Worm (Caenorhabditis elegans) whole organism, young adult: ENCODE data around the gene Y75B12B.11.

Experiments used
- B0261.1 ChIP-seq: sonication (generic microtip); optimal IDR thresholded peaks from 2 replicates; lab custom pipeline; 2016; ENCODE audit warnings: mild to moderate bottlenecking, missing genetic modification characterization, moderate library complexity, missing compliant biosample characterization
- C06A6.2 ChIP-seq: fragments of 200-800 bp; sonication (Bioruptor generic); conservative IDR thresholded peaks from 2 replicates; pipeline ENCODE4 v1.3.6; 2022; ENCODE audit warnings: missing genetic modification characterization, missing compliant biosample characterization
- F10E7.11 ChIP-seq: sonication (generic microtip); optimal IDR thresholded peaks from 2 replicates; lab custom pipeline; 2017; ENCODE audit warnings: mild to moderate bottlenecking, missing genetic modification characterization, moderate library complexity, missing compliant biosample characterization
- F57A8.1 ChIP-seq: fragments of 200-800 bp; sonication (Bioruptor generic); optimal IDR thresholded peaks from 2 replicates; lab custom pipeline; 2018; ENCODE audit warnings: mild to moderate bottlenecking, missing genetic modification characterization, moderate library complexity, missing compliant biosample characterization
- Y53F4B.3 ChIP-seq: fragments of 200-800 bp; sonication (Bioruptor generic); IDR thresholded peaks from 2 replicates; pipeline ENCODE4 v1.3.6; 2022; ENCODE audit warnings: missing genetic modification reagents, missing genetic modification characterization, missing compliant biosample characterization
- Y53G8AR.9 ChIP-seq: fragments of 200-800 bp; sonication (Bioruptor generic); conservative IDR thresholded peaks from 2 replicates; pipeline ENCODE4 v1.3.6; 2022; ENCODE audit warnings: missing genetic modification reagents, missing genetic modification characterization, missing compliant biosample characterization
- Y67H2A.10 ChIP-seq: fragments of 200-800 bp; sonication (Bioruptor generic); conservative IDR thresholded peaks from 2 replicates; pipeline ENCODE4 v1.3.6; 2022; ENCODE audit warnings: missing genetic modification reagents, missing genetic modification characterization, missing compliant biosample characterization
- Y95B8A.8 ChIP-seq: fragments of 200-800 bp; sonication (Bioruptor generic); IDR thresholded peaks from 2 replicates; pipeline ENCODE4 v1.3.6; 2022; ENCODE audit warnings: missing genetic modification reagents, missing genetic modification characterization, missing compliant biosample characterization
- akir-1 ChIP-seq: fragments of 200-800 bp; sonication (Bioruptor generic); optimal IDR thresholded peaks from 2 replicates; lab custom pipeline; 2018; ENCODE audit warnings: mild to moderate bottlenecking, missing genetic modification characterization, moderate library complexity, missing compliant biosample characterization
- attf-3 ChIP-seq: fragments of 200-800 bp; sonication (Bioruptor generic); conservative IDR thresholded peaks from 2 replicates; pipeline ENCODE4 v1.3.6; 2022; ENCODE audit warnings: missing genetic modification reagents, missing genetic modification characterization, missing compliant biosample characterization
- cebp-1 ChIP-seq, 2 experiments: fragments of 200-800 bp in 1 of 2; sonication (Bioruptor generic) in 1 of 2; sonication (generic microtip) in 1 of 2; IDR thresholded peaks in 1 of 2; optimal IDR thresholded peaks in 1 of 2; 2 replicates each; pipeline versions ENCODE4 v1.3.6 to Lab custom; 2017 to 2022; ENCODE audit warnings: missing compliant biosample characterization in 2 of 2, missing genetic modification characterization in 2 of 2, mild to moderate bottlenecking in 1 of 2, missing genetic modification reagents in 1 of 2, moderate library complexity in 1 of 2
- dpff-1 ChIP-seq: sonication (generic microtip); optimal IDR thresholded peaks from 2 replicates; lab custom pipeline; 2017; ENCODE audit warnings: mild to moderate bottlenecking, missing genetic modification characterization, missing compliant biosample characterization
- dpl-1 ChIP-seq: fragments of 150-350 bp; optimal IDR thresholded peaks from 2 replicates; lab custom pipeline; 2014; ENCODE audit warnings: missing biosample characterization, missing genetic modification reagents, missing genetic modification characterization
- egl-18 ChIP-seq: fragments of 200-800 bp; sonication (Bioruptor generic); IDR thresholded peaks from 2 replicates; pipeline ENCODE4 v1.3.6; 2022; ENCODE audit warnings: missing genetic modification reagents, missing genetic modification characterization, missing compliant biosample characterization
- egl-44 ChIP-seq: fragments of 200-800 bp; sonication (Bioruptor generic); IDR thresholded peaks from 2 replicates; pipeline ENCODE4 v1.3.6; 2022; ENCODE audit warnings: missing genetic modification reagents, missing genetic modification characterization, missing compliant biosample characterization
- ekl-4 ChIP-seq: fragments of 200-800 bp; sonication (Bioruptor generic); IDR thresholded peaks from 2 replicates; pipeline ENCODE4 v1.3.6; 2022; ENCODE audit warnings: missing genetic modification reagents, missing genetic modification characterization, missing compliant biosample characterization
- ets-4 ChIP-seq: fragments of 200-800 bp; sonication (Bioruptor generic); optimal IDR thresholded peaks from 2 replicates; lab custom pipeline; 2018; ENCODE audit warnings: mild to moderate bottlenecking, missing genetic modification characterization, missing compliant biosample characterization
- fkh-3 ChIP-seq: sonication (generic microtip); optimal IDR thresholded peaks from 2 replicates; lab custom pipeline; 2016; ENCODE audit warnings: mild to moderate bottlenecking, missing genetic modification characterization, missing compliant biosample characterization
- hlh-12 ChIP-seq: sonication (generic microtip); optimal IDR thresholded peaks from 2 replicates; lab custom pipeline; 2016; ENCODE audit warnings: missing genetic modification characterization, missing compliant biosample characterization
- hmg-1.2 ChIP-seq: fragments of 200-800 bp; sonication (Bioruptor generic); IDR thresholded peaks from 2 replicates; pipeline ENCODE4 v1.3.6; 2022; ENCODE audit warnings: missing genetic modification reagents, missing genetic modification characterization, missing compliant biosample characterization
- let-607 ChIP-seq, 2 experiments: fragments of 200-800 bp in 1 of 2; sonication (Bioruptor generic) in 1 of 2; sonication (generic microtip) in 1 of 2; optimal IDR thresholded peaks; 2 replicates each; lab custom pipeline; 2016 to 2018; ENCODE audit warnings: mild to moderate bottlenecking in 2 of 2, missing compliant biosample characterization in 2 of 2, missing genetic modification characterization in 2 of 2, moderate library complexity in 2 of 2, missing genotype in 1 of 2
- lin-40 ChIP-seq: sonication (generic microtip); optimal IDR thresholded peaks from 2 replicates; lab custom pipeline; 2016; ENCODE audit warnings: missing genetic modification characterization, mild to moderate bottlenecking, missing compliant biosample characterization, missing genotype, missing genetic modification reagents
- madf-3 ChIP-seq: fragments of 200-800 bp; sonication (Bioruptor generic); IDR thresholded peaks from 2 replicates; pipeline ENCODE4 v1.3.6; 2022; ENCODE audit warnings: missing genetic modification reagents, missing genetic modification characterization, missing compliant biosample characterization
- madf-6 ChIP-seq: fragments of 200-800 bp; sonication (Bioruptor generic); IDR thresholded peaks from 2 replicates; pipeline ENCODE4 v1.3.6; 2022; ENCODE audit warnings: missing genetic modification reagents, missing genetic modification characterization, missing compliant biosample characterization
- mcd-1 ChIP-seq: fragments of 200-800 bp; sonication (Bioruptor generic); IDR thresholded peaks from 2 replicates; pipeline ENCODE4 v1.3.6; 2022; ENCODE audit warnings: missing genetic modification reagents, missing genetic modification characterization, missing compliant biosample characterization
- mel-28 ChIP-seq: sonication (generic microtip); optimal IDR thresholded peaks from 2 replicates; lab custom pipeline; 2016; ENCODE audit warnings: borderline replicate concordance, mild to moderate bottlenecking, missing genetic modification characterization, missing compliant biosample characterization
- mxl-1 ChIP-seq: sonication (generic microtip); optimal IDR thresholded peaks from 2 replicates; lab custom pipeline; 2016; ENCODE audit warnings: missing genetic modification characterization, missing compliant biosample characterization
- nfya-1 ChIP-seq: sonication (generic microtip); optimal IDR thresholded peaks from 2 replicates; lab custom pipeline; 2017; ENCODE audit warnings: antibody characterized with exemption, missing compliant biosample characterization, missing genetic modification characterization, borderline replicate concordance; ENCODE audit not compliant: insufficient read depth
- nhr-179 ChIP-seq: sonication (generic microtip); optimal IDR thresholded peaks from 2 replicates; lab custom pipeline; 2016; ENCODE audit warnings: mild to moderate bottlenecking, missing genetic modification characterization, missing compliant biosample characterization
- nhr-80 ChIP-seq: sonication (generic microtip); optimal IDR thresholded peaks from 2 replicates; lab custom pipeline; 2016; ENCODE audit warnings: missing genetic modification characterization, missing compliant biosample characterization
- pha-4 ChIP-seq: fragments of 150-350 bp; sonication (generic microtip); optimal IDR thresholded peaks from 2 replicates; lab custom pipeline; 2014; ENCODE audit warnings: missing biosample characterization, missing genetic modification reagents, missing genetic modification characterization
- rcor-1 ChIP-seq: fragments of 200-800 bp; sonication (Bioruptor generic); IDR thresholded peaks from 2 replicates; pipeline ENCODE4 v1.3.6; 2022; ENCODE audit warnings: missing genetic modification reagents, missing genetic modification characterization, missing compliant biosample characterization
- snpc-3.4 ChIP-seq: sonication (generic microtip); optimal IDR thresholded peaks from 2 replicates; lab custom pipeline; 2017; ENCODE audit warnings: missing genetic modification characterization, mild to moderate bottlenecking, missing compliant biosample characterization, antibody characterized with exemption, moderate library complexity, missing genotype, missing genetic modification reagents
- ztf-18 ChIP-seq: sonication (generic microtip); optimal IDR thresholded peaks from 2 replicates; lab custom pipeline; 2016; ENCODE audit warnings: missing genotype, mild to moderate bottlenecking, missing genetic modification characterization, missing compliant biosample characterization
- ztf-26 ChIP-seq: sonication (generic microtip); optimal IDR thresholded peaks from 2 replicates; lab custom pipeline; 2017; ENCODE audit warnings: missing genetic modification characterization, missing compliant biosample characterization
- ztf-28 ChIP-seq: fragments of 200-800 bp; sonication (Bioruptor generic); IDR thresholded peaks from 2 replicates; pipeline ENCODE4 v1.3.6; 2022; ENCODE audit warnings: missing genetic modification reagents, missing genetic modification characterization, missing compliant biosample characterization

Gene Y75B12B.11

DNA sequence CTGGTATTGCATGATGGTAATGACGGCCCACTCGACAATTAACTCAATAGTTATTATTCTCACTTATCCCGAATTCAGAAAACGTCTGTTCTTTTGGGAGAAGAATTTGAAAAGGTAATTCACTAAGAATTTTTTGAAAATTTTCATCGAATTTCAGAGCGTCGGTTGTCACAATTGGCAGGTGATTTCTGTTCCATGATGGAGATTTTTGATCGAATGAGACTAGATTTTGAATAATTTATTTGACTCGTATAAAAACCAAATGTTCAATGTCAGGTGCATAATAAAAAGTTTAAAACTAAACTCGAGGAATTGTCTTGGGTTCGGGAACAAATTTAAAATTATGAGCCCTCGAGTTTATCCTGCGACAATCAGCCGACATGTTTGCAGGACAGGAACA lies 25.6 kb downstream of the Y75B12B.11 start, which contains the start of gene sri-25 (continued):
- TF ChIP-seq dpff-1 (tag; lab: Kevin White, UChicago), result no peak
- no peak for TF ChIP-seq let-607 (tag; optimal IDR thresholded peaks at IDR 0.05; lab: Kevin White, UChicago)

ce11 chrV:15221330-15221729 lies 30.2 kb downstream of the Y75B12B.11 start, which contains the start of gene irld-25:
Gene irld-25 (plus strand): TSS chrV:15221630.
- TF ChIP-seq fkh-3 (tag; lab: Kevin White, UChicago), result no peak
- no peak for TF ChIP-seq pha-4
- no peak for TF ChIP-seq ztf-18 (tag; lab: Kevin White, UChicago)
- TF ChIP-seq madf-6 (GFP tag; lab: Robert Waterston, UW), result no peak
- no peak for TF ChIP-seq F57A8.1 (GFP tag; lab: Kevin White, UChicago)
- no peak for TF ChIP-seq attf-3 (GFP tag; lab: Robert Waterston, UW)
- TF ChIP-seq Y53G8AR.9 (GFP tag; lab: Robert Waterston, UW), result no peak
- no peak for TF ChIP-seq egl-18 (GFP tag; lab: Robert Waterston, UW)
- TF ChIP-seq dpl-1 (GFP tag; lab: Kevin White, UChicago), result no peak
- TF ChIP-seq lin-40 (tag; lab: Kevin White, UChicago), result no peak

DNA sequence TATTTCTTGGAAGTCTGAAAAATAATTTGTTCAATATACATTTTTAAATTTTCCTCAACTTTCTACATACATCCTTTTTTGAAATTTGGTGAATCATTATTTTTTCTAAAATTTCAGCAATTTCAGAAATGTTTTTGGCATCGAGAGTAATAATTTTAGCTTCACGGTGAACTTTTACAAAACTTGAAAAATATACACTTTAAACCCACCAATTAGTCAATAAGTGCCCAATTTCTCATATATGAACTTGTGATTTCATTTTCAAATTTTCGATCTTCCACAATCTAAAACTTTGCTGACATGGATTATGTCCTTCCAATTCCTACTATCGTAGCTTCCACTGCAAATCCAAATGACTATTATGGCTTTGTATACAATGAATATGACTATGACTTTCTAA lies 32.6 kb downstream of the Y75B12B.11 start, which contains the start of gene srw-24:
Gene srw-24, plus strand, starts transcription at position 301 of the 400 bp plus-strand sequence.
- TF ChIP-seq Y67H2A.10 (GFP tag; lab: Robert Waterston, UW) (no peak), C06A6.2 (GFP tag; lab: Robert Waterston, UW) (no peak), nfya-1 (tag; lab: Kevin White, UChicago) (no peak), Y95B8A.8 (GFP tag; lab: Robert Waterston, UW) (no peak), madf-3 (GFP tag; lab: Robert Waterston, UW) (no peak), akir-1 (GFP tag; lab: Kevin White, UChicago) (no peak), hlh-12 (tag; lab: Kevin White, UChicago) (no peak), cebp-1 (GFP tag; IDR thresholded peaks at IDR 0.05; lab: Robert Waterston, UW) (no peak), cebp-1 (tag; optimal IDR thresholded peaks at IDR 0.05; lab: Kevin White, UChicago) (no peak), pha-4 (no peak), let-607 (tag; optimal IDR thresholded peaks at IDR 0.05; lab: Kevin White, UChicago) (no peak), rcor-1 (GFP tag; lab: Robert Waterston, UW) (no peak), ztf-28 (GFP tag; lab: Robert Waterston, UW) (no peak), Y53F4B.3 (GFP tag; lab: Robert Waterston, UW) (no peak), madf-6 (GFP tag; lab: Robert Waterston, UW) (no peak), mxl-1 (tag; lab: Kevin White, UChicago) (no peak), egl-44 (GFP tag; lab: Robert Waterston, UW) (no peak)

ce11 chrV:15225650-15226049 lies 34.6 kb downstream of the Y75B12B.11 start, which contains the start of gene srw-14:
Gene srw-14 (plus strand): TSS chrV:15225950.
- TF ChIP-seq ztf-26 (tag; lab: Kevin White, UChicago) (no peak), ets-4 (no peak), nhr-80 (tag; lab: Kevin White, UChicago) (no peak), snpc-3.4 (tag; lab: Kevin White, UChicago) (no peak), ekl-4 (GFP tag; lab: Robert Waterston, UW) (no peak), nhr-179 (tag; lab: Kevin White, UChicago) (no peak), mel-28 (no peak), ztf-18 (tag; lab: Kevin White, UChicago) (no peak), mcd-1 (GFP tag; lab: Robert Waterston, UW) (no peak), B0261.1 (tag; lab: Kevin White, UChicago) (no peak), F10E7.11 (tag; lab: Kevin White, UChicago) (no peak), hmg-1.2 (no peak)
